Fruit fly (Drosophila melanogaster): ENCODE measurements around the gene CG6171.
A peak's percentile ranks its signal among the peaks of the same experiment; 100 is the strongest.

The CG6171 gene

DNA sequence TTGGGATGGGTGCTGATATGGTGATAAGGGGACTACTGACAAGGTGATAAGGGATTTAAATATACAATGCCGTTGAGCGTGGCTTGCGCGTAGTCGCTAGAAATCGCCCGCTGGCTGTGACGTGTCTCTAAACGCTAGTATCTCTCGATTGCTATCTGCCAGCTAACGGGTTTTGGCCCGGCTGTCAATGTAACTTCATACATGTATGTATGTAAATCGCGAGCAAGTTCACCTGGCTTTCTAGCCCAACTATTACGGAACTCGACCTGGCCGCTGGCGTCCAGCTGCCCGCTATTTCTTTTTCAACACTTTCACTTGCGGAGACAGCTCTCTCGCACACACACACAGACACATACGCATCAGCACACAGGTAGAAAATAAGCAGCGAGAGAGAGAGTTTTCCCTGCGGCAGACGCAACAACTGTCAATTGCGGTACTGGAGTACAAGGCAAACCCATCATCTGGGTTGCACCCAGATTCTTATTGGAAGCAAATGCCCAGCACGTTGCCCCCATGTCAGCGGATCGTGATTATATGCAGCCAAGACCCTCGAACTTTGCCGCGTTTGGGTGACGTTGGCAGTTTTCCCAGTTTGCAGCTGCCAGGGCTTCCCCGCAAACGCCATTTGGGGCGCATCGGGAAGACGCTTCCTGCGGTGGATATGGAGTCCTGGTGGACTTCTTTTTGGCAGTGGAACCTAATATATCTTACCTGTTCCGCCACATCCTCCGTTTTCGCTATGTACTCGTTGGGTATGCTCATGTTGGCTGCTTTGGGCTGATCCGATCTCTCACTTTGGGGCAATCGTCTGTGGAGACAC, 18.2 kb downstream of the CG6171 start (continued):
- no peak for TF ChIP-seq sima (GFP tag; optimal IDR thresholded peaks at IDR 0.05)
- no peak for TF ChIP-seq jumu (GFP tag; optimal IDR thresholded peaks at IDR 0.05)
- no peak for TF ChIP-seq dati (GFP tag; IDR thresholded peaks at IDR 0.05)
- peak; percentile 80 for TF ChIP-seq CG15479 (GFP tag; optimal IDR thresholded peaks at IDR 0.05)
- TF ChIP-seq CG16863 (GFP tag; optimal IDR thresholded peaks at IDR 0.05) = no peak
- peak; percentile 3 for TF ChIP-seq Med (GFP tag)
- TF ChIP-seq zfh2 (GFP tag; optimal IDR thresholded peaks at IDR 0.05) = no peak
- no peak for TF ChIP-seq CG18011 (GFP tag; optimal IDR thresholded peaks at IDR 0.05)
- TF ChIP-seq grn (GFP tag; optimal IDR thresholded peaks at IDR 0.05) = peak; percentile 80
- TF ChIP-seq Ets97D (GFP tag; optimal IDR thresholded peaks at IDR 0.05) = no peak
- TF ChIP-seq ac (GFP tag; optimal IDR thresholded peaks at IDR 0.05) = peak; percentile 10
- peak; percentile 51 for TF ChIP-seq Xbp1 (GFP tag; optimal IDR thresholded peaks at IDR 0.05)
- TF ChIP-seq Fer3 (tag; optimal IDR thresholded peaks at IDR 0.05) = no peak
- TF ChIP-seq CG8359 (GFP tag; optimal IDR thresholded peaks at IDR 0.05; ENCODE audit: borderline replicate concordance) = no peak
- no peak for TF ChIP-seq cwo (GFP tag; optimal IDR thresholded peaks at IDR 0.05)
- TF ChIP-seq ind (GFP tag; optimal IDR thresholded peaks at IDR 0.05) = no peak
- TF ChIP-seq ttk (GFP tag; IDR thresholded peaks at IDR 0.05) = no peak
- TF ChIP-seq vnd (GFP tag; IDR thresholded peaks at IDR 0.05; ENCODE audit: partially characterized antibody) = no peak
- no peak for TF ChIP-seq tap (tag; optimal IDR thresholded peaks at IDR 0.05)
- TF ChIP-seq cg (GFP tag; optimal IDR thresholded peaks at IDR 0.05) = peak; percentile 76
- no peak for TF ChIP-seq CG6683 (GFP tag; optimal IDR thresholded peaks at IDR 0.05)
- TF ChIP-seq CG13287 (GFP tag; IDR thresholded peaks at IDR 0.05; ENCODE audit: partially characterized antibody) = no peak
- TF ChIP-seq CG12769 (tag; optimal IDR thresholded peaks at IDR 0.05) = peak; percentile 31
- TF ChIP-seq Dfd (GFP tag; optimal IDR thresholded peaks at IDR 0.05) = no peak
- TF ChIP-seq Rx (GFP tag; IDR thresholded peaks at IDR 0.05) = no peak
- TF ChIP-seq unc-4 (GFP tag; IDR thresholded peaks at IDR 0.05; ENCODE audit: partially characterized antibody) = no peak
- TF ChIP-seq CG4424 (GFP tag; optimal IDR thresholded peaks at IDR 0.05) = no peak
- TF ChIP-seq gcm (GFP tag; optimal IDR thresholded peaks at IDR 0.05) = no peak
- TF ChIP-seq chinmo (GFP tag; IDR thresholded peaks at IDR 0.05; ENCODE audit: partially characterized antibody) = no peak
- no peak for TF ChIP-seq gcm2 (GFP tag; optimal IDR thresholded peaks at IDR 0.05)
- TF ChIP-seq CG30431 (GFP tag; optimal IDR thresholded peaks at IDR 0.05) = no peak
- no peak for TF ChIP-seq gt (GFP tag; IDR thresholded peaks at IDR 0.05)
- no peak for TF ChIP-seq ken (GFP tag; IDR thresholded peaks at IDR 0.05)
- TF ChIP-seq CG17328 (GFP tag; IDR thresholded peaks at IDR 0.05) = no peak
- no peak for TF ChIP-seq CG15011 (GFP tag; optimal IDR thresholded peaks at IDR 0.05)
- TF ChIP-seq exex (tag; optimal IDR thresholded peaks at IDR 0.05) = peak; percentile 3
- TF ChIP-seq CG12744 (GFP tag; optimal IDR thresholded peaks at IDR 0.05) = no peak
- TF ChIP-seq CG15601 (tag; optimal IDR thresholded peaks at IDR 0.05) = no peak
- no peak for TF ChIP-seq nerfin-1 (tag; optimal IDR thresholded peaks at IDR 0.05)

Measured in whole organism, embryonic.